Worm (Caenorhabditis elegans) whole organism, L1 larva: ENCODE data around the gene C17H12.8.

Source experiments
- C04F5.9 ChIP-seq: sonication (generic microtip); optimal IDR thresholded peaks from 2 replicates; lab custom pipeline; 2016; ENCODE audit warnings: missing genetic modification characterization, missing compliant biosample characterization
- C34B4.2 ChIP-seq: sonication (generic microtip); optimal IDR thresholded peaks from 2 replicates; lab custom pipeline; 2017; ENCODE audit warnings: mild to moderate bottlenecking, missing genetic modification characterization, missing compliant biosample characterization
- F16B12.6 ChIP-seq: fragments of 150-350 bp; optimal IDR thresholded peaks from 2 replicates; lab custom pipeline; 2014; ENCODE audit warnings: missing biosample characterization, missing genetic modification characterization
- Y116A8C.19 ChIP-seq: sonication (generic microtip); optimal IDR thresholded peaks from 2 replicates; lab custom pipeline; 2016; ENCODE audit warnings: missing compliant biosample characterization, missing genetic modification characterization, borderline replicate concordance
- alr-1 ChIP-seq: fragments of 200-800 bp; sonication (Bioruptor generic); optimal IDR thresholded peaks from 2 replicates; lab custom pipeline; 2018; ENCODE audit warnings: borderline replicate concordance, mild to moderate bottlenecking, missing genetic modification characterization, missing compliant biosample characterization
- aly-2 ChIP-seq: fragments of 150-350 bp; optimal IDR thresholded peaks from 2 replicates; lab custom pipeline; 2014; ENCODE audit warnings: missing biosample characterization, missing genetic modification characterization
- blmp-1 ChIP-seq: fragments of 150-350 bp; optimal IDR thresholded peaks from 2 replicates; lab custom pipeline; 2014; ENCODE audit warnings: missing biosample characterization, missing genetic modification characterization
- ceh-82 ChIP-seq, 3 experiments: fragments of 150-350 bp in 1 of 3; sonication (generic microtip) in 2 of 3; optimal IDR thresholded peaks; 2 replicates each; lab custom pipeline; 2014 to 2017; ENCODE audit warnings: missing biosample characterization in 3 of 3, missing genetic modification characterization in 3 of 3
- ceh-88 ChIP-seq: fragments of 200-800 bp; sonication (Bioruptor generic); IDR thresholded peaks from 2 replicates; pipeline ENCODE4 v1.3.6; 2022; ENCODE audit warnings: missing genetic modification characterization, missing compliant biosample characterization
- ceh-90 ChIP-seq: sonication (generic microtip); optimal IDR thresholded peaks from 2 replicates; lab custom pipeline; 2016; ENCODE audit warnings: missing genetic modification characterization, missing compliant biosample characterization
- dpl-1 ChIP-seq, 3 experiments: fragments of 150-350 bp in 2 of 3; sonication (generic microtip) in 1 of 3; optimal IDR thresholded peaks; 2 replicates each; lab custom pipeline; 2014 to 2017; ENCODE audit warnings: missing biosample characterization in 3 of 3, missing genetic modification characterization in 3 of 3, missing genetic modification reagents in 3 of 3
- dsc-1 ChIP-seq: sonication (generic microtip); optimal IDR thresholded peaks from 2 replicates; lab custom pipeline; 2016; ENCODE audit warnings: mild to moderate bottlenecking, missing genetic modification characterization, missing compliant biosample characterization
- efl-3 ChIP-seq: fragments of 200-800 bp; sonication (Bioruptor generic); optimal IDR thresholded peaks from 2 replicates; lab custom pipeline; 2018; ENCODE audit warnings: mild to moderate bottlenecking, missing genetic modification characterization, missing compliant biosample characterization
- egl-13 ChIP-seq: sonication (generic microtip); optimal IDR thresholded peaks from 2 replicates; lab custom pipeline; 2016; ENCODE audit warnings: missing genotype, missing genetic modification reagents, missing genetic modification characterization, missing compliant biosample characterization
- egl-27 ChIP-seq, 2 experiments: fragments of 150-350 bp in 1 of 2; sonication (generic microtip); optimal IDR thresholded peaks; 3 replicates each; lab custom pipeline; 2017 to 2018; ENCODE audit warnings: missing biosample characterization in 2 of 2, missing genetic modification characterization in 2 of 2, missing genetic modification reagents in 2 of 2
- elt-3 ChIP-seq, 6 experiments: fragments of 150-350 bp in 1 of 6; sonication (generic microtip); optimal IDR thresholded peaks; 2 replicates each; lab custom pipeline; 2017 to 2018; ENCODE audit warnings: missing biosample characterization in 6 of 6, missing genetic modification characterization in 6 of 6, inconsistent platforms in 1 of 6
- ets-5 ChIP-seq: fragments of 200-800 bp; sonication (Bioruptor generic); IDR thresholded peaks from 2 replicates; pipeline ENCODE4 v1.3.6; 2022; ENCODE audit warnings: missing genetic modification characterization, missing compliant biosample characterization
- fkh-10 ChIP-seq: sonication (generic microtip); optimal IDR thresholded peaks from 2 replicates; lab custom pipeline; 2017; ENCODE audit warnings: missing biosample characterization, missing genetic modification reagents, missing genetic modification characterization
- fkh-4 ChIP-seq: sonication (generic microtip); optimal IDR thresholded peaks from 2 replicates; lab custom pipeline; 2016; ENCODE audit warnings: missing compliant biosample characterization, missing genetic modification characterization, borderline replicate concordance
- fkh-8 ChIP-seq: sonication (generic microtip); optimal IDR thresholded peaks from 2 replicates; lab custom pipeline; 2016; ENCODE audit warnings: mild to moderate bottlenecking, missing genetic modification characterization, missing compliant biosample characterization
- fos-1 ChIP-seq: fragments of 150-350 bp; optimal IDR thresholded peaks from 2 replicates; lab custom pipeline; 2014; ENCODE audit warnings: missing biosample characterization, missing genetic modification characterization
- hlh-17 ChIP-seq: fragments of 200-800 bp; sonication (Bioruptor generic); optimal IDR thresholded peaks from 2 replicates; lab custom pipeline; 2018; ENCODE audit warnings: missing genetic modification characterization, mild to moderate bottlenecking, missing compliant biosample characterization, moderate library complexity, borderline replicate concordance
- irx-1 ChIP-seq: sonication (generic microtip); optimal IDR thresholded peaks from 2 replicates; lab custom pipeline; 2016; ENCODE audit warnings: missing genetic modification characterization, missing compliant biosample characterization
- jun-1 ChIP-seq: fragments of 150-350 bp; optimal IDR thresholded peaks from 2 replicates; lab custom pipeline; 2014; ENCODE audit warnings: missing biosample characterization, missing genetic modification reagents, missing genetic modification characterization
- lin-15B ChIP-seq: fragments of 150-350 bp; sonication (generic microtip); optimal IDR thresholded peaks from 3 replicates; lab custom pipeline; 2014; ENCODE audit warnings: missing biosample characterization, missing genetic modification characterization
- lin-35 ChIP-seq, 2 experiments: fragments of 150-350 bp; optimal IDR thresholded peaks; 2 replicates each; lab custom pipeline; 2014; ENCODE audit warnings: missing biosample characterization in 2 of 2, missing genetic modification characterization in 2 of 2, missing genetic modification reagents in 2 of 2
- lin-39 ChIP-seq: fragments of 150-350 bp; optimal IDR thresholded peaks from 2 replicates; lab custom pipeline; 2014; ENCODE audit warnings: missing biosample characterization, missing genetic modification reagents, missing genetic modification characterization
- lir-3 ChIP-seq: sonication (generic microtip); optimal IDR thresholded peaks from 2 replicates; lab custom pipeline; 2016; ENCODE audit warnings: mild to moderate bottlenecking, missing genetic modification characterization, moderate library complexity, missing compliant biosample characterization; ENCODE audit not compliant: poor library complexity
- lsy-2 ChIP-seq, 2 experiments: fragments of 150-350 bp; optimal IDR thresholded peaks; 2 replicates each; lab custom pipeline; 2014; ENCODE audit warnings: missing biosample characterization in 2 of 2, missing genetic modification characterization in 2 of 2
- mab-9 ChIP-seq: fragments of 200-800 bp; sonication (Bioruptor generic); IDR thresholded peaks from 2 replicates; pipeline ENCODE4 v1.3.6; 2022; ENCODE audit warnings: missing genetic modification reagents, missing genetic modification characterization, missing compliant biosample characterization
- mdl-1 ChIP-seq, 2 experiments: fragments of 150-350 bp; optimal IDR thresholded peaks; 2 replicates each; lab custom pipeline; 2014 to 2017; ENCODE audit warnings: missing biosample characterization in 2 of 2, missing genetic modification characterization in 2 of 2, inconsistent platforms in 1 of 2
- nhr-11 ChIP-seq: fragments of 150-350 bp; optimal IDR thresholded peaks from 2 replicates; lab custom pipeline; 2014; ENCODE audit warnings: missing biosample characterization, missing genetic modification characterization
- nhr-12 ChIP-seq: sonication (generic microtip); optimal IDR thresholded peaks from 2 replicates; lab custom pipeline; 2017; ENCODE audit warnings: missing biosample characterization, missing genetic modification characterization
- nhr-28 ChIP-seq: fragments of 150-350 bp; optimal IDR thresholded peaks from 2 replicates; lab custom pipeline; 2014; ENCODE audit warnings: missing biosample characterization, missing genetic modification characterization
- nhr-47 ChIP-seq: sonication (generic microtip); optimal IDR thresholded peaks from 2 replicates; lab custom pipeline; 2016; ENCODE audit warnings: mild to moderate bottlenecking, missing genetic modification characterization, moderate library complexity, missing compliant biosample characterization
- nhr-76 ChIP-seq: sonication (generic microtip); optimal IDR thresholded peaks from 2 replicates; lab custom pipeline; 2017; ENCODE audit warnings: missing biosample characterization, missing genetic modification characterization
- nhr-77 ChIP-seq: fragments of 150-350 bp; optimal IDR thresholded peaks from 2 replicates; lab custom pipeline; 2014; ENCODE audit warnings: missing biosample characterization, missing genetic modification characterization
- nhr-90 ChIP-seq: sonication (generic microtip); optimal IDR thresholded peaks from 2 replicates; lab custom pipeline; 2016; ENCODE audit warnings: mild to moderate bottlenecking, missing genetic modification characterization, missing compliant biosample characterization; ENCODE audit not compliant: poor library complexity
- pag-3 ChIP-seq: sonication (generic microtip); optimal IDR thresholded peaks from 2 replicates; lab custom pipeline; 2017; ENCODE audit warnings: missing genetic modification characterization, mild to moderate bottlenecking, missing compliant biosample characterization, antibody characterized with exemption, borderline replicate concordance; ENCODE audit not compliant: insufficient read depth
- pqm-1 ChIP-seq: sonication (generic microtip); optimal IDR thresholded peaks from 3 replicates; lab custom pipeline; 2017; ENCODE audit warnings: missing biosample characterization, missing genetic modification characterization
- rnt-1 ChIP-seq: sonication (generic microtip); optimal IDR thresholded peaks from 2 replicates; lab custom pipeline; 2016; ENCODE audit warnings: mild to moderate bottlenecking, missing genetic modification characterization, moderate library complexity, missing compliant biosample characterization
- skn-1 ChIP-seq: fragments of 150-350 bp; optimal IDR thresholded peaks from 2 replicates; lab custom pipeline; 2014; ENCODE audit warnings: missing biosample characterization, missing genetic modification characterization
- snu-23 ChIP-seq: sonication (generic microtip); optimal IDR thresholded peaks from 2 replicates; lab custom pipeline; 2016; ENCODE audit warnings: missing genetic modification characterization, missing compliant biosample characterization
- sup-37 ChIP-seq: fragments of 200-800 bp; sonication (Bioruptor generic); optimal IDR thresholded peaks from 2 replicates; lab custom pipeline; 2018; ENCODE audit warnings: mild to moderate bottlenecking, missing genetic modification characterization, missing compliant biosample characterization
- swsn-7 ChIP-seq: sonication (generic microtip); optimal IDR thresholded peaks from 2 replicates; lab custom pipeline; 2016; ENCODE audit warnings: missing genetic modification characterization, missing compliant biosample characterization
- unc-30 ChIP-seq: sonication (generic microtip); optimal IDR thresholded peaks from 2 replicates; lab custom pipeline; 2017; ENCODE audit warnings: missing biosample characterization, missing genetic modification characterization
- unc-62 ChIP-seq: fragments of 150-350 bp; optimal IDR thresholded peaks from 2 replicates; lab custom pipeline; 2014; ENCODE audit warnings: missing biosample characterization, missing genetic modification reagents, missing genetic modification characterization
- unc-86 ChIP-seq: sonication (generic microtip); optimal IDR thresholded peaks from 2 replicates; lab custom pipeline; 2016; ENCODE audit warnings: missing genetic modification characterization, missing compliant biosample characterization
- unc-98 ChIP-seq: fragments of 200-800 bp; sonication (Bioruptor generic); IDR thresholded peaks from 2 replicates; pipeline ENCODE4 v1.3.6; 2022; ENCODE audit warnings: missing genetic modification characterization, missing compliant biosample characterization
- xbp-1 ChIP-seq: sonication (generic microtip); optimal IDR thresholded peaks from 2 replicates; lab custom pipeline; 2016; ENCODE audit warnings: missing genetic modification characterization, missing compliant biosample characterization
- zip-4 ChIP-seq: fragments of 200-800 bp; sonication (Bioruptor generic); optimal IDR thresholded peaks from 2 replicates; lab custom pipeline; 2018; ENCODE audit warnings: mild to moderate bottlenecking, missing genetic modification characterization, moderate library complexity, missing compliant biosample characterization
- ztf-4 ChIP-seq: fragments of 150-350 bp; optimal IDR thresholded peaks from 2 replicates; lab custom pipeline; 2014; ENCODE audit warnings: missing biosample characterization, missing genetic modification characterization

The C17H12.8 gene

ce11 chrIV:6839091-6839522 lies 20.6 kb downstream of the C17H12.8 start:
- TF ChIP-seq nhr-12 (no peak), skn-1 (tag; lab: Kevin White, UChicago) (peak; percentile 60), elt-3 (tag; optimal IDR thresholded peaks at IDR 0.05; lab: Kevin White, UChicago) (no peak), ceh-90 (no peak), ceh-88 (peak; percentile 56; the same call in 1 of the 2 replicates), ceh-82 (tag; optimal IDR thresholded peaks at IDR 0.05; lab: Kevin White, UChicago) (peak; percentile 67 to 78 (median 77)), ztf-4 (peak; percentile 56), swsn-7 (tag; lab: Kevin White, UChicago) (peak; percentile 90), aly-2 (peak; percentile 58), nhr-11 (tag; lab: Kevin White, UChicago) (peak; percentile 77), lir-3 (tag; lab: Kevin White, UChicago) (peak; percentile 70), egl-13 (tag; lab: Kevin White, UChicago) (peak; percentile 90), dpl-1 (GFP tag; optimal IDR thresholded peaks at IDR 0.05; lab: Kevin White, UChicago) (peak; percentile 36 to 52 (median 45)), nhr-28 (tag; lab: Kevin White, UChicago) (no peak), fkh-10 (GFP tag; lab: Kevin White, UChicago) (peak; percentile 94), mab-9 (GFP tag; lab: Robert Waterston, UW) (no peak; the same call in 1 of the 2 replicates), C04F5.9 (no peak), nhr-76 (tag; lab: Kevin White, UChicago) (no peak), irx-1 (peak; percentile 79), nhr-90 (peak; percentile 69), egl-27 (tag; optimal IDR thresholded peaks at IDR 0.05; lab: Kevin White, UChicago) (peak; percentile 44 to 67), fos-1 (tag; lab: Kevin White, UChicago) (peak; percentile 58), nhr-47 (peak; percentile 89), unc-98 (0 out of 2 replicates have a peak, but pooled peaks have one; percentile 28), nhr-77 (tag; lab: Kevin White, UChicago) (peak; percentile 75), dsc-1 (tag; lab: Kevin White, UChicago) (peak; percentile 83), F16B12.6 (no peak), jun-1 (tag; lab: Kevin White, UChicago) (peak; percentile 79), lin-35 (GFP tag; optimal IDR thresholded peaks at IDR 0.05; lab: Kevin White, UChicago) (peak; percentile 58 to 73), Y116A8C.19 (no peak), C34B4.2 (no peak), hlh-17 (no peak), pag-3 (tag; lab: Kevin White, UChicago) (no peak), unc-62 (GFP tag; lab: Kevin White, UChicago) (no peak), xbp-1 (tag; lab: Kevin White, UChicago) (peak; percentile 74), lin-15B (tag; lab: Kevin White, UChicago) (no peak), blmp-1 (tag; lab: Kevin White, UChicago) (peak; percentile 80), alr-1 (tag; lab: Kevin White, UChicago) (no peak), mdl-1 (tag; optimal IDR thresholded peaks at IDR 0.05; lab: Kevin White, UChicago) (peak in 1 of 2 experiments; percentile 41), unc-86 (tag; lab: Kevin White, UChicago) (peak; percentile 81), zip-4 (no peak), ets-5 (GFP tag; lab: Robert Waterston, UW) (no peak), sup-37 (peak; percentile 33), pqm-1 (peak; percentile 49), rnt-1 (tag; lab: Kevin White, UChicago) (peak; percentile 88), fkh-8 (peak; percentile 89), snu-23 (GFP tag; lab: Kevin White, UChicago) (peak; percentile 90), lsy-2 (tag; optimal IDR thresholded peaks at IDR 0.05; lab: Kevin White, UChicago) (peak; percentile 80 to 86), fkh-4 (no peak), lin-39 (tag; lab: Kevin White, UChicago) (peak; percentile 61), efl-3 (GFP tag; lab: Kevin White, UChicago) (no peak), unc-30 (tag; lab: Kevin White, UChicago) (no peak)
